Worm (Caenorhabditis elegans): ENCODE measurements around the gene D1005.6.
"Not testable (repeated sequence)": the region's sequence is repeated elsewhere in the genome, so short reads cannot be mapped to it uniquely, and the experiment has no call there.

D1005.6 gene

DNA sequence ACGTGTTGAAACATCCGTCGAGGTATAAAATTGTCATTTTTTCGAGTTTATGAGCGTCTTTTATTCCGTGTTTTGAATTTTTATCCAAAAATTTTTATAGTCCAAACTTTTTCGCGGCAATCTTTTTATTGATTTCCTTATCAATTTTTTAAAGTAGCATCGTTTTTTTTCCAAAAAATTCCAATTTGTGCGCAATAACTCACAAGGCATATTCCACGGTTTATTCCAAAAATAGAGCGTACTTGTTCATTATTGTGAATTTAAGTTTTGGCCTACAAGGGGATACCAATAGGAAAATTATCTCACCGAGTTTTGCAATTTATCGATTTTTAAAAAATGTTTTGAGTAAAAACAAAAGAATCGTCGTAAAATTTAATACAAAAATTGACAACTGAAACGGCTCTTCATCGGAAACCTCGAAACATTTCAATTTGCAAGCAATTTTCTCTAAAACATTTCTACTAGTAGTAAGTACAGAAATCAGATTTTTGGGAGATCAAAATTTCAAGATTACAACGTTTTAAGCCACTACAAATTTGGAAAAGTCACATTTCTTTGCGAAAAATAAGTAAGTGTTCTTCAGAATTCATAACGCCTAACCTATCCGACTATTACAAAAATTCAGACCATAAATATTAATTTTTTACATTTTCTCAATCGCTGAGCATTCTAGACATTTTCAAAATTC lies 20.9 kb downstream of the D1005.6 start:
- TF ChIP-seq F13C5.2 (tag; optimal IDR thresholded peaks at IDR 0.05) (peak; percentile 1), scrt-1 (GFP tag; IDR thresholded peaks at IDR 0.05) (no peak)

DNA sequence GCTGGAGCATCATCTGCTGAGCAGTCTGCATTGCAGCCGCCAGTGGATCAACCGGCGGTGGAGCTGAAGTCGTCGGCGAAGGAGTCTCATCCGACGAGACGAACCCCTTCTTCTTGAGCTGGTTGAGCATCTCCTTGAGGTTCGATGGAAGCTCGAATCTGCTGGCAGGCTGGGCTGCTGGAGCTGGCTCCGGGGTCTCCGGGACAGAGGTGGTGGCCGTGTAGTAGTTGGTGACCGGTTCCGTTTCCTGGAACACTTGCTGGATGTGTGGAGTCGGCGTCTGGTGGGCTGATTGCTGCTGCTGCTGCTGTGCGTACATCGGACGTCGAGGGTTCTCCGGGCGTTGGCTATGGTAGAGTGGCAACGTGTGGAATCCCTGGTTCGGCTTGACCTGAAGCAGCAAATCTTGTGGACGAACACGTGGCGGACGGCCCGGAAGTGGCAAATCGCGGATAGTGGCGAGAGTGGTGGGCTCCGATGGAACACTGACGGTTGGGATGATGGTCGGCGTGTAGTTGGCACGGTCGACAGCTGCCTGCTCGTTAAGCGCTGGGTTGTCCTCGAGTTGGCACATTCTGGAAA lies 22.9 kb downstream of the D1005.6 start:
- TF ChIP-seq hmbx-1 (tag; optimal IDR thresholded peaks at IDR 0.05) (no peak), aly-1 (tag; optimal IDR thresholded peaks at IDR 0.05) (no peak), ets-7 (tag; optimal IDR thresholded peaks at IDR 0.05) (no peak), ama-1 (optimal IDR thresholded peaks at IDR 0.05) (no peak), pes-1 (GFP tag; IDR thresholded peaks at IDR 0.05) (no peak), ceh-36 (tag; optimal IDR thresholded peaks at IDR 0.05) (no peak), sea-1 (GFP tag; conservative IDR thresholded peaks at IDR 0.05) (no peak), hnd-1 (tag; optimal IDR thresholded peaks at IDR 0.05) (no peak), ceh-13 (GFP tag; optimal IDR thresholded peaks at IDR 0.05) (no peak), hmg-4 (GFP tag; optimal IDR thresholded peaks at IDR 0.05) (no peak), flt-1 (GFP tag; IDR thresholded peaks at IDR 0.05) (no peak)

DNA sequence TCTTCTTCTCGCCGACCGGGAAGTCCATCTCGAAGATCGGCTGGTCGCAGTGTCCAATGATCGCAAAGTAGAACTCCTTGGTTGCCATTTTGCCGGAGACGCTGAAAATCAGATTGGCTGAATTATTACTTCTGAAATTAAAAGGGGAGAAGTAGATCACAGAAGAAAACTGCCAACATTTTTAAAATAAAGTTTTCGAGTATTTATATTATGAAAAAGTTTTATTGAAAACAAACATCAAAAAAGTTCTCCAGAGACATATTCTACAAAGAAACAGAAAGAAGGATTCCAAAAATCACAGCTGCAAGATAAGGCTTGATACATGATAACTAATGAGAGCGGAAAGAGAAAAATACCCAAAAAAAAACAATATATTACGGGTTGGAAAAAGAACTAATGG lies 24.4 kb downstream of the D1005.6 start, which contains the start of gene sedl-1:
Gene sedl-1 (minus strand): TSS at position 101 of the 400 bp plus-strand sequence.
- TF ChIP-seq flt-1 (GFP tag; IDR thresholded peaks at IDR 0.05) (no peak), tbx-11 (GFP tag; IDR thresholded peaks at IDR 0.05) (no peak), ceh-13 (GFP tag; optimal IDR thresholded peaks at IDR 0.05) (no peak), hnd-1 (tag; optimal IDR thresholded peaks at IDR 0.05) (no peak), tbx-37 (GFP tag; conservative IDR thresholded peaks at IDR 0.05) (no peak), sea-1 (GFP tag; conservative IDR thresholded peaks at IDR 0.05) (no peak), scrt-1 (GFP tag; IDR thresholded peaks at IDR 0.05) (no peak), B0310.2 (tag; optimal IDR thresholded peaks at IDR 0.05) (no peak), aly-1 (tag; optimal IDR thresholded peaks at IDR 0.05) (no peak), pes-1 (GFP tag; IDR thresholded peaks at IDR 0.05) (no peak), hmg-4 (GFP tag; optimal IDR thresholded peaks at IDR 0.05) (no peak), ets-7 (tag; optimal IDR thresholded peaks at IDR 0.05) (no peak), tra-4 (tag; optimal IDR thresholded peaks at IDR 0.05) (no peak), F13C5.2 (tag; optimal IDR thresholded peaks at IDR 0.05) (no peak), ama-1 (optimal IDR thresholded peaks at IDR 0.05) (no peak), ceh-36 (tag; optimal IDR thresholded peaks at IDR 0.05) (no peak), hmbx-1 (tag; optimal IDR thresholded peaks at IDR 0.05) (no peak)

DNA sequence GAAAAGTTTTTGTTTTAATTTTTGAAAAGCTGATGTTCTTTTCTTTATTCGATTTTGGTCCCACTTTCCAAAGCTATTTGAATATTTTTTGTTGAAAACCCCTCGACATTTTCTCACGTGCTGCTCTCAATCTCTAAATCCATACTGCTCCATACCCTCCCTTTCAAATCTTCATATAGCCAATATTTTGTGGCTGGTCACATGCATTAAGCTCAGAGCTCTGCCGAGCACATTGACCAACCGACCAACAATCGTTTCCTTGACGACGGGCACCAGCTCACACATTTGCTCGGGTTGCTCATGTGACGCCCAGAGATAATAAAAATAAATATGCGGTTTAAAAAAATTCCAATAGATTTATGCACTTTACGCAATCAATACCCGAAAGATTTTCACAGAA lies 25.7 kb downstream of the D1005.6 start:
- TF ChIP-seq pes-1 (GFP tag; IDR thresholded peaks at IDR 0.05) (no peak), tra-4 (tag; optimal IDR thresholded peaks at IDR 0.05) (no peak), tbx-37 (GFP tag; conservative IDR thresholded peaks at IDR 0.05) (no peak), F13C5.2 (tag; optimal IDR thresholded peaks at IDR 0.05) (no peak), aly-1 (tag; optimal IDR thresholded peaks at IDR 0.05) (no peak), ama-1 (optimal IDR thresholded peaks at IDR 0.05) (no peak), ceh-36 (tag; optimal IDR thresholded peaks at IDR 0.05) (no peak), ets-7 (tag; optimal IDR thresholded peaks at IDR 0.05) (no peak), hmg-4 (GFP tag; optimal IDR thresholded peaks at IDR 0.05) (no peak), flt-1 (GFP tag; IDR thresholded peaks at IDR 0.05) (no peak), hmbx-1 (tag; optimal IDR thresholded peaks at IDR 0.05) (no peak), ceh-13 (GFP tag; optimal IDR thresholded peaks at IDR 0.05) (no peak), scrt-1 (GFP tag; IDR thresholded peaks at IDR 0.05) (no peak)

DNA sequence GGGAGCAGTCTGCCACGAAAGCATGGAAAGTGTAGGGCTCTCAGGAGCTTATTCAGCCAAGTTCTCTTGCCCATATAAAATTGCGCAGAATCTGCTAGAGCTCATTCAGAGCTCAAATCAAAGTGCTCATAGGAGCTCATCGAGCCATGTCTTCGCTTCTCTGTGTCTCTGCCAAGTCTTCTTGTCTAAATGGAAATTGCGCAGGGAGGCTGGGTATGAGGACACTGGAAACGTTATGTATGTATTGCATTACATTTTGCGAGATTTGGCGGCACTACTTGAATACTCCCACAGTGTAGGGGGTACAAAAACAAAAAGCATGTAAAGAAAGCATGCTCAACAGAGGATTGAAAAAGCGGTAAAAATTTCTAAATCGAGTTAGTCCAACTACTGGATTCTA lies 27.5 kb downstream of the D1005.6 start:
- no peak for TF ChIP-seq B0310.2 (tag; optimal IDR thresholded peaks at IDR 0.05)
- TF ChIP-seq pes-1 (GFP tag; IDR thresholded peaks at IDR 0.05), result no peak
- TF ChIP-seq hnd-1 (tag; optimal IDR thresholded peaks at IDR 0.05), result no peak
- TF ChIP-seq F13C5.2 (tag; optimal IDR thresholded peaks at IDR 0.05), result no peak
- TF ChIP-seq tbx-37 (GFP tag; conservative IDR thresholded peaks at IDR 0.05), result no peak
- no peak for TF ChIP-seq ets-7 (tag; optimal IDR thresholded peaks at IDR 0.05)
- TF ChIP-seq scrt-1 (GFP tag; IDR thresholded peaks at IDR 0.05), result no peak
- TF ChIP-seq hmbx-1 (tag; optimal IDR thresholded peaks at IDR 0.05), result no peak
- no peak for TF ChIP-seq tra-4 (tag; optimal IDR thresholded peaks at IDR 0.05)
- TF ChIP-seq aly-1 (tag; optimal IDR thresholded peaks at IDR 0.05), result no peak
- TF ChIP-seq flt-1 (GFP tag; IDR thresholded peaks at IDR 0.05), result no peak
- TF ChIP-seq hmg-4 (GFP tag; optimal IDR thresholded peaks at IDR 0.05), result no peak
- no peak for TF ChIP-seq ceh-36 (tag; optimal IDR thresholded peaks at IDR 0.05)
- no peak for TF ChIP-seq sea-1 (GFP tag; conservative IDR thresholded peaks at IDR 0.05)
- no peak for TF ChIP-seq tbx-11 (GFP tag; IDR thresholded peaks at IDR 0.05)
- TF ChIP-seq ceh-13 (GFP tag; optimal IDR thresholded peaks at IDR 0.05), result no peak
- TF ChIP-seq ama-1 (optimal IDR thresholded peaks at IDR 0.05), result no peak

DNA sequence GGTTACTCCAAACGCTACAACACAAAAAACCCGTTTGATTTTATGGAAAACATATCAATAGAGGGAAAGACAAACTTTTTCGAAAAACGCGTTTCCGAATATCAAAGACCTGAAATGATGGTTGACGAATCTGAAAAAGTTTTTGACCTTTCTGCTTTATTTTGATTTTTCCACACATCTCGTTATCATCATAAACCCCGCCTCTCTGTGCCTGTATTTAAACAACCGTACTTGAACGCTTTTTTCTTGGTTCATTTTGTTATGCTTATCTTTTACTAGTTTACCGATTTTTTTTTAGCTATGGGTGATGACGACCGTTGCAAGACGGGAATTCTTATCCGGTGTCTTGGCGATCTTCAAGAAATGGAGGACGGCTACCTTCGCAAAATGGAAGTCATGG lies 33.9 kb downstream of the D1005.6 start, which contains the start of gene F19G12.1:
Gene F19G12.1 (plus strand): TSS at position 301 of the 400 bp plus-strand sequence.
- not testable (repeated sequence) for TF ChIP-seq sea-1 (GFP tag; conservative IDR thresholded peaks at IDR 0.05); flt-1 (GFP tag; IDR thresholded peaks at IDR 0.05); tra-4 (tag; optimal IDR thresholded peaks at IDR 0.05)

DNA sequence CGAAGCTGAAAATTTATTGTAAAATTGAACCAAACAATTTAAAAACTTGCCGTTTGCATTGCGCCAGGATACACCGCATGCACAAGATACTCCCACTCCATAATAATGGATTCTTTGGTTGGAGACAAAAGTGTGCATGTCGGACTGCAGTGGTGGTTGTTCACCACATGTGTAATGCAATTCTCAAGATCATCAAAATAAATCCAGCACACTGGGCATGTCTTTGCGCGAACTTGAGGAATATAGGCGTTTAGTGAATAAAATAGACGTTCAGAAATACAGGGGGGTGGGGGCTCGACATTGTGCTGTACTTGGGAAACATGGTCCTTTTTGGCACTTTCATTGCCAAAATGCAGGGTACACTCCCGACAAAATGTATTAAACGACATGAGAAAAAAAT lies 38.2 kb downstream of the D1005.6 start, which contains the start of gene F19G12.11:
Gene F19G12.11 (minus strand): TSS at position 101 of the 400 bp plus-strand sequence.
- TF ChIP-seq sea-1 (GFP tag; conservative IDR thresholded peaks at IDR 0.05) (no peak), hmbx-1 (tag; optimal IDR thresholded peaks at IDR 0.05) (no peak), ceh-13 (GFP tag; optimal IDR thresholded peaks at IDR 0.05) (no peak), tbx-37 (GFP tag; conservative IDR thresholded peaks at IDR 0.05) (no peak), aly-1 (tag; optimal IDR thresholded peaks at IDR 0.05) (no peak), scrt-1 (GFP tag; IDR thresholded peaks at IDR 0.05) (no peak), hnd-1 (tag; optimal IDR thresholded peaks at IDR 0.05) (no peak), hmg-4 (GFP tag; optimal IDR thresholded peaks at IDR 0.05) (no peak), F13C5.2 (tag; optimal IDR thresholded peaks at IDR 0.05) (no peak)

Data from whole organism, early embryonic.